Fruit fly (Drosophila melanogaster): Measurements from ENCODE around the gene Mpcp2.

dm6 chr3L:14560664-14561063 is 23.2 kb downstream of the Mpcp2 start, which contains the start of gene Lk:
- TF ChIP-seq usp (GFP tag; optimal IDR thresholded peaks at IDR 0.05) (no peak), psq (optimal IDR thresholded peaks at IDR 0.05) (no peak), EcR (GFP tag; optimal IDR thresholded peaks at IDR 0.05) (no peak), pan (optimal IDR thresholded peaks at IDR 0.05) (no peak), CG8478 (optimal IDR thresholded peaks at IDR 0.05) (no peak)

Data from whole organism.